Fruit fly (Drosophila melanogaster): ENCODE data around the gene CG6933.

dm6 chr3L:20185886-20186285 lies 34.3 kb downstream of the CG6933 start:
- TF ChIP-seq CG14655 (GFP tag; optimal IDR thresholded peaks at IDR 0.05) (no peak), CG4496 (GFP tag; IDR thresholded peaks at IDR 0.05) (no peak), CG8159 (tag; optimal IDR thresholded peaks at IDR 0.05) (no peak), CG8301 (tag; optimal IDR thresholded peaks at IDR 0.05) (no peak)

Measured in whole organism, pupa.